Worm (Caenorhabditis elegans): ENCODE measurements around the gene ZK632.9.
A peak's percentile ranks its signal among the peaks of the same experiment; 100 is the strongest.

The ZK632.9 gene

DNA sequence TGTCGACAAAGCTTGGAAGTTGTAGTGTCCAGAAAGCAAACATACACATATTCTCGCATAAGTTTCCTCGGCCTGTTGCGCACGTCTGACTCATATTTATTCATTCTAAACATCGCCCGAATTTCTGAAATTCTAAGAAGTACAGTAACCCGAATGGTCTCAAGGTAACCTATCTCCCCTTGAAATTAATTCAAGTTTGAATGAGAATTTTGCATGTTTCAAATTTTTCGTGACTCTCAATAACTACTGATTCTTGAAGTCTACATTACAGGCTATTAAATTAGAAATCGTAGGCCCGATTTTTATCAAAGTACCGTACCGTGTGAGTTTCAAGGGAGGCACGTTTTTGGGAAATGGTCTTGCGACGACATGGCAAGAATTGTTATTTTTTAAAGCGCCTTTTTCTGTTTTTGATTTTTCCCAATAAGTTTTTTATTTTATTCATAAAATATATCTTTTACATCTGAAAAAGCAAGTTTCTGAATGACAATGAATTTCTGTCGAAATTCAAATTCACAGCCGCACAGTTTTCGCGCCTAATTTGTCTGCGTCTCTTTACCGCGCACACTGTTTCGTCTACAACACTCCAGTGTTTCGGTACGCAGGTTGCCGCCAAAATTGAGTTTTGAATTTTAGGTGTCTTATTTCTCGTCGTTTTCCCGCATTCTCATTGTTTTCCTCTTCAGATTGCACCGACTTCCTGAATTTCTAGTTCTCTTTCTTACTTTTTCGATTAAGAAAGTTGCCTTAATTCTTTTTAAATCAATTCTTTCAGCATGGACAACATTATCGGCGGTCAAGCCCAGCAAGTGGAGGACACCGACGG, 31.4 kb downstream of the ZK632.9 start, which contains the start of the genes R10E11.9 and mcm-6 (continued):
- TF ChIP-seq attf-5 (GFP tag; optimal IDR thresholded peaks at IDR 0.05) = peak; percentile 0
- TF ChIP-seq him-1 (tag; optimal IDR thresholded peaks at IDR 0.05) = peak; percentile 52
- peak; percentile 96 for TF ChIP-seq hmg-1.2 (GFP tag; IDR thresholded peaks at IDR 0.05)
- peak; percentile 72 for TF ChIP-seq ceh-91 (GFP tag; IDR thresholded peaks at IDR 0.05)
- TF ChIP-seq ztf-18 (tag; optimal IDR thresholded peaks at IDR 0.05) = no peak
- TF ChIP-seq ekl-4 (GFP tag; IDR thresholded peaks at IDR 0.05) = no peak
- 0 out of 2 replicates have a peak, but pooled peaks have one; percentile 6 for TF ChIP-seq Y79H2A.3 (GFP tag; conservative IDR thresholded peaks at IDR 0.05)
- peak; percentile 68 for TF ChIP-seq dox-1 (GFP tag; IDR thresholded peaks at IDR 0.05)
- TF ChIP-seq snpc-4 (GFP tag; optimal IDR thresholded peaks at IDR 0.05) = no peak
- TF ChIP-seq snpc-4 (tag; optimal IDR thresholded peaks at IDR 0.05) = peak in 1 of 4 experiments; percentile 4
- TF ChIP-seq B0035.1 (tag; optimal IDR thresholded peaks at IDR 0.05) = no peak
- TF ChIP-seq rcor-1 (GFP tag; IDR thresholded peaks at IDR 0.05) = 0 out of 2 replicates have a peak, but pooled peaks have one; percentile 19
- no peak for TF ChIP-seq ama-1 (optimal IDR thresholded peaks at IDR 0.05)
- TF ChIP-seq ama-1 (GFP tag; optimal IDR thresholded peaks at IDR 0.05) = no peak
- TF ChIP-seq ztf-25 (GFP tag; IDR thresholded peaks at IDR 0.05) = no peak

DNA sequence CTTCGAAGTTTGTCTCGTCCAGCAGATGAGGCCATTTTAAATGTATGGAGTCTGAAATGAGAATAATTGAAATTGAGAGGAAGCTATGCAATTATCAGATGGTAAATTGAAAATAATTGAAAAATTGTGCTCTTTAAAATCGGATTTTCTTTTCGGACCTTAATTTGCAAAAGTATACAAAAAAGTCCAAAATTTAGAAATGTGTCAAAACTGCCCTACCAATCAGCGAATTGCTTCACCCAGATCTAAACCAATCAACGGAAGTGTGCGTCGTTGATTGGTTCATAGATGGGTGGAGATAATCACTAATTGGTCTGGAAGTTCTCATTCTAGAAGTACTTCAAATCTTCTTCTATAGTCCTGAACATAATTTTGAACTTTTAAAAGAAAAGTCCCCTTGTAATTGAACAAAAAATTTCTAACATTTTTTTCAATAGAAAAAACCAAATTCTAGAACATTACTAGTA, 35.6 kb downstream of the ZK632.9 start, which contains the start of gene R10E11.5:
Gene R10E11.5, minus strand, starts transcription at position 51 of the 467 bp plus-strand sequence.
- TF ChIP-seq let-607 (tag; optimal IDR thresholded peaks at IDR 0.05) (no peak), ceh-91 (GFP tag; IDR thresholded peaks at IDR 0.05) (no peak), athp-1 (tag; optimal IDR thresholded peaks at IDR 0.05) (no peak), ceh-58 (GFP tag; IDR thresholded peaks at IDR 0.05) (no peak), nfya-2 (GFP tag; IDR thresholded peaks at IDR 0.05) (no peak), lin-26 (GFP tag; IDR thresholded peaks at IDR 0.05) (no peak), Y95B8A.8 (GFP tag; IDR thresholded peaks at IDR 0.05) (no peak), somi-1 (GFP tag; optimal IDR thresholded peaks at IDR 0.05) (no peak), madf-10 (tag; optimal IDR thresholded peaks at IDR 0.05) (no peak), lin-40 (tag; optimal IDR thresholded peaks at IDR 0.05) (no peak), ztf-3 (GFP tag; optimal IDR thresholded peaks at IDR 0.05) (no peak), F57C9.4 (tag; optimal IDR thresholded peaks at IDR 0.05) (no peak), ama-1 (optimal IDR thresholded peaks at IDR 0.05) (no peak), ama-1 (GFP tag; optimal IDR thresholded peaks at IDR 0.05) (no peak), attf-6 (GFP tag; IDR thresholded peaks at IDR 0.05) (no peak), ztf-22 (GFP tag; optimal IDR thresholded peaks at IDR 0.05) (no peak)

DNA sequence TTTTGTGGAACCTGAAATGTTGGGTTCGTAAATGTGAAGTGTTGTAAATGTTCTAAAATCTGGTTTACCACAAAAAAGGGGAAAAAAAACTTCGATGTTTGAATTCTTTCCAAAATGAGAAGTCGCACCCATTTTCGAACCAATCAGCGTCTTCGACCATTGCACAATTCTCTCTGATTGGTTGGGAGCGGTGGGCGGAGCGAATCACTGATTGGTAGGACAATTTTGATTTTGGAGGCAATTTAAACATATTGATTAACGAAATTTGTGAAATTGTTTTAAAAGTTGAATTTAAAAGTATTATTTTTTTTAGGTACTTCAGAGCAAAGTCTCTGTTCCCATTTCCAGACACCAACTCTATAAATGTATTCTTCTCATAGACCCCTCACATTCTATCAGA, 36.1 kb downstream of the ZK632.9 start:
- TF ChIP-seq mes-4 (tag; optimal IDR thresholded peaks at IDR 0.05) (no peak), zfh-2 (GFP tag; conservative IDR thresholded peaks at IDR 0.05) (no peak), ceh-79 (tag; optimal IDR thresholded peaks at IDR 0.05) (no peak), ccch-3 (GFP tag; optimal IDR thresholded peaks at IDR 0.05) (no peak), sdz-38 (tag; optimal IDR thresholded peaks at IDR 0.05) (no peak), xnd-1 (tag; optimal IDR thresholded peaks at IDR 0.05) (no peak), Y79H2A.3 (GFP tag; conservative IDR thresholded peaks at IDR 0.05) (no peak), egl-18 (GFP tag; IDR thresholded peaks at IDR 0.05) (no peak), Y95B8A.8 (GFP tag; IDR thresholded peaks at IDR 0.05) (no peak), fkh-3 (tag; optimal IDR thresholded peaks at IDR 0.05) (no peak), nhr-80 (tag; optimal IDR thresholded peaks at IDR 0.05) (no peak), pbrm-1 (GFP tag; IDR thresholded peaks at IDR 0.05) (no peak), F49E8.2 (tag; optimal IDR thresholded peaks at IDR 0.05; ENCODE audit: insufficient read depth) (no peak), ztf-22 (GFP tag; optimal IDR thresholded peaks at IDR 0.05) (no peak), lin-54 (GFP tag; optimal IDR thresholded peaks at IDR 0.05) (no peak), ztf-26 (tag; optimal IDR thresholded peaks at IDR 0.05) (no peak), madf-8 (GFP tag; conservative IDR thresholded peaks at IDR 0.05) (no peak), rpc-1 (optimal IDR thresholded peaks at IDR 0.05) (no peak), rpc-1 (tag; optimal IDR thresholded peaks at IDR 0.05) (no peak)

All from whole organism, young adult.